Fruit fly (Drosophila melanogaster): ENCODE data around the gene RpL22.

- TF ChIP-seq psq (optimal IDR thresholded peaks at IDR 0.05) = no peak
- no peak for TF ChIP-seq insv (optimal IDR thresholded peaks at IDR 0.05)
- TF ChIP-seq Sin3A (optimal IDR thresholded peaks at IDR 0.05) = no peak
These were observed 3.7 kb upstream of the RpL22 start for dm6 chrX:768480-769123.
